Worm (Caenorhabditis elegans) whole organism, late embryonic: Measurements from ENCODE around the gene Y105C5A.1269.

Source experiments
- C38D4.7 ChIP-seq: fragments of 200-800 bp; sonication (Bioruptor generic); optimal IDR thresholded peaks from 2 replicates; lab custom pipeline; 2018; ENCODE audit warnings: mild to moderate bottlenecking, missing genetic modification characterization, moderate library complexity, missing compliant biosample characterization
- K02D7.2 ChIP-seq: sonication (generic microtip); optimal IDR thresholded peaks from 2 replicates; lab custom pipeline; 2017; ENCODE audit warnings: mild to moderate bottlenecking, missing genetic modification characterization, missing compliant biosample characterization
- ama-1 ChIP-seq: fragments of 150-350 bp; optimal IDR thresholded peaks from 2 replicates; lab custom pipeline; 2014
- ceh-14 ChIP-seq: sonication (generic microtip); optimal IDR thresholded peaks from 2 replicates; lab custom pipeline; 2016; ENCODE audit warnings: missing genotype, missing genetic modification characterization, missing compliant biosample characterization
- ceh-18 ChIP-seq: sonication (generic microtip); optimal IDR thresholded peaks from 2 replicates; lab custom pipeline; 2016; ENCODE audit warnings: missing genetic modification characterization, missing compliant biosample characterization
- ceh-22 ChIP-seq: sonication (generic microtip); optimal IDR thresholded peaks from 2 replicates; lab custom pipeline; 2017; ENCODE audit warnings: missing biosample characterization, missing genetic modification characterization
- ceh-34 ChIP-seq: sonication (generic microtip); optimal IDR thresholded peaks from 2 replicates; lab custom pipeline; 2016; ENCODE audit warnings: mild to moderate bottlenecking, missing genetic modification characterization, missing compliant biosample characterization
- ceh-9 ChIP-seq: sonication (generic microtip); optimal IDR thresholded peaks from 2 replicates; lab custom pipeline; 2016; ENCODE audit warnings: mild to moderate bottlenecking, missing genetic modification characterization, inconsistent platforms, missing compliant biosample characterization
- che-1 ChIP-seq: sonication (generic microtip); optimal IDR thresholded peaks from 2 replicates; lab custom pipeline; 2016; ENCODE audit warnings: mild to moderate bottlenecking, missing genetic modification characterization, missing compliant biosample characterization
- elt-4 ChIP-seq: sonication (generic microtip); optimal IDR thresholded peaks from 2 replicates; lab custom pipeline; 2016; ENCODE audit warnings: missing genetic modification characterization, missing compliant biosample characterization
- eyg-1 ChIP-seq: sonication (generic microtip); optimal IDR thresholded peaks from 2 replicates; lab custom pipeline; 2016; ENCODE audit warnings: missing genotype, missing genetic modification characterization, missing compliant biosample characterization
- hlh-15 ChIP-seq: sonication (generic microtip); optimal IDR thresholded peaks from 2 replicates; lab custom pipeline; 2016; ENCODE audit warnings: missing genetic modification characterization, missing compliant biosample characterization
- hlh-30 ChIP-seq: sonication (generic microtip); optimal IDR thresholded peaks from 2 replicates; lab custom pipeline; 2017; ENCODE audit warnings: antibody characterized with exemption, missing genetic modification characterization, missing compliant biosample characterization; ENCODE audit not compliant: insufficient read depth
- hlh-8 ChIP-seq: sonication (generic microtip); optimal IDR thresholded peaks from 2 replicates; lab custom pipeline; 2016; ENCODE audit warnings: missing genotype, missing genetic modification characterization, missing compliant biosample characterization
- lim-6 ChIP-seq: sonication (generic microtip); optimal IDR thresholded peaks from 2 replicates; lab custom pipeline; 2016; ENCODE audit warnings: missing genetic modification characterization, missing compliant biosample characterization
- nfya-1 ChIP-seq: sonication (generic microtip); optimal IDR thresholded peaks from 2 replicates; lab custom pipeline; 2017; ENCODE audit warnings: missing genetic modification characterization, mild to moderate bottlenecking, missing compliant biosample characterization, antibody characterized with exemption, moderate library complexity
- nhr-232 ChIP-seq: sonication (generic microtip); optimal IDR thresholded peaks from 2 replicates; lab custom pipeline; 2016; ENCODE audit warnings: missing genetic modification characterization, missing compliant biosample characterization
- pag-3 ChIP-seq: sonication (generic microtip); optimal IDR thresholded peaks from 2 replicates; lab custom pipeline; 2016; ENCODE audit warnings: missing compliant biosample characterization, missing genetic modification characterization, borderline replicate concordance
- pat-9 ChIP-seq: fragments of 200-800 bp; sonication (Bioruptor generic); optimal IDR thresholded peaks from 2 replicates; lab custom pipeline; 2018; ENCODE audit warnings: mild to moderate bottlenecking, missing genetic modification characterization, moderate library complexity, missing compliant biosample characterization
- pha-4 ChIP-seq: fragments of 150-350 bp; optimal IDR thresholded peaks from 2 replicates; lab custom pipeline; 2018; ENCODE audit warnings: missing biosample characterization, missing genetic modification reagents, missing genetic modification characterization
- ref-2 ChIP-seq: sonication (generic microtip); optimal IDR thresholded peaks from 2 replicates; lab custom pipeline; 2016; ENCODE audit warnings: missing genetic modification characterization, missing compliant biosample characterization
- rnt-1 ChIP-seq: sonication (generic microtip); optimal IDR thresholded peaks from 2 replicates; lab custom pipeline; 2016; ENCODE audit warnings: missing genetic modification characterization, missing compliant biosample characterization
- tbx-2 ChIP-seq: sonication (generic microtip); optimal IDR thresholded peaks from 2 replicates; lab custom pipeline; 2016; ENCODE audit warnings: missing genetic modification characterization, missing compliant biosample characterization
- tbx-7 ChIP-seq: sonication (generic microtip); optimal IDR thresholded peaks from 2 replicates; lab custom pipeline; 2016; ENCODE audit warnings: missing genotype, missing genetic modification characterization, missing compliant biosample characterization
- ttx-3 ChIP-seq: sonication (generic microtip); optimal IDR thresholded peaks from 2 replicates; lab custom pipeline; 2016; ENCODE audit warnings: missing genetic modification reagents, missing genetic modification characterization, missing compliant biosample characterization
- unc-42 ChIP-seq: sonication (generic microtip); optimal IDR thresholded peaks from 2 replicates; lab custom pipeline; 2016; ENCODE audit warnings: missing genotype, missing genetic modification characterization, missing compliant biosample characterization
- unc-86 ChIP-seq: sonication (generic microtip); optimal IDR thresholded peaks from 2 replicates; lab custom pipeline; 2016; ENCODE audit warnings: missing genetic modification characterization, missing compliant biosample characterization
- zip-5 ChIP-seq: sonication (generic microtip); optimal IDR thresholded peaks from 2 replicates; lab custom pipeline; 2016; ENCODE audit warnings: missing genetic modification characterization, missing compliant biosample characterization
- ztf-16 ChIP-seq: sonication (generic microtip); optimal IDR thresholded peaks from 2 replicates; lab custom pipeline; 2017; ENCODE audit warnings: missing genetic modification characterization, missing compliant biosample characterization

Gene Y105C5A.1269

DNA sequence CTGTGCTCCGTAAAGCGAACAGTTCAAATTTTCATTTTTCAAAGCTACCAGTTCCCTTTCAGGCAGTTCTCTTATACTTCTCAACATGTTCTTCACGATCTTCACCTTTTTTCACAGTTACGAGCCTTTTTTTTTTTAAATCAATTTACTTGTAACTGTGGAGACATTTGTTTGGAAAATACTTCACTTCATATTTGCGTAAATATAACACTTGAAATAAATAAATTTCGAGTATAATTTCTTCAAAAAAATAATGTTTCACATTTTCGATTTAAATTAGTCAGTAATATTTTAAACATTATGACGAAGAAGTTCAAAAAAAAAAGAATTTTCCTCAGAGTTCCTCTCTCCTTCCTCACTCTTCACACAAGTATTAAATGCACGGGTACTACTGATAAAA, at the start of gene Y105C5A.1269:
TSS of gene Y105C5A.1269 (plus strand) at position 301 of the 400 bp plus-strand sequence.
- TF ChIP-seq elt-4 (tag; lab: Kevin White, UChicago), result no peak
- no peak for TF ChIP-seq unc-42 (tag; lab: Kevin White, UChicago)
- no peak for TF ChIP-seq tbx-7 (tag; lab: Kevin White, UChicago)

DNA sequence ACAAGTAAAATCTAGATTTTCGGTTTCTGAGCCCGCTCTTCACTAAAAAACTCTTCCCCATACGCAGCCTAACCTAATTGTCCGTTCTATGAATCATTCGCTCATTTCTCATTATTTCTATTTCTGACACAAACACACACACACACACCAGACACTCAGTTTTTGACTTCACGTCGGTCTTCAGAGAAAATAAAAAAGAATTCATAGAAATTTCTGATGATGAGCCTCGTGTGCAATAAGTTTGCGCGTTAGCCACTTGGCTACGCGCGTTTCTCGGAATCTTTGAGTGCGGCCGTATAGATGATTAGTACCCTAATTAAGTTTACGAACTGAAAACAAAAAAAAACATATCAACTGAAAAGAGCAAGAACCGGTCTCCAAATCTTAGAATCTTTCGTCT, 33.2 kb upstream of the Y105C5A.1269 start:
- TF ChIP-seq unc-42 (tag; lab: Kevin White, UChicago) (peak; percentile 3), ama-1 (lab: Kevin White, UChicago) (no peak)

DNA sequence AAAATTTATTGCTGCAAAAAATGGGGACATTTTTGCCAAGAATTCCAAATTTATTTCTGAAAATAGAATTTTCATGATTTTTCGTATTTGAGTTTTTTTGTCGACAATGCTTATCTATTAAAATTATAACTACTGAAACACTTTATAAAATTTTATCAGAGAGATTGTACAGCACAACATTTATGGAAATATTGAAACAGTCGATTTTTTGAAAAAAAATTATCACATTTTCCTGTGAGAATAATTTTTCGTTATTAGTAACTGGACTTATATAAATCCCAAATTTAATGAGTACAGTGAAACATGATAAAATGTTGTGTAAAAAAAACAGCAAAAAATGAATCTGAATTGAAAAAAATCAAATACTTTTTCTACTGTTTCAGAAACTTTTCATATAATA, 29.7 kb upstream of the Y105C5A.1269 start:
- no peak for TF ChIP-seq che-1 (tag; lab: Kevin White, UChicago)
- TF ChIP-seq hlh-30 (tag; lab: Kevin White, UChicago), result no peak
- TF ChIP-seq K02D7.2, result no peak
- TF ChIP-seq hlh-8 (tag; lab: Kevin White, UChicago), result no peak

DNA sequence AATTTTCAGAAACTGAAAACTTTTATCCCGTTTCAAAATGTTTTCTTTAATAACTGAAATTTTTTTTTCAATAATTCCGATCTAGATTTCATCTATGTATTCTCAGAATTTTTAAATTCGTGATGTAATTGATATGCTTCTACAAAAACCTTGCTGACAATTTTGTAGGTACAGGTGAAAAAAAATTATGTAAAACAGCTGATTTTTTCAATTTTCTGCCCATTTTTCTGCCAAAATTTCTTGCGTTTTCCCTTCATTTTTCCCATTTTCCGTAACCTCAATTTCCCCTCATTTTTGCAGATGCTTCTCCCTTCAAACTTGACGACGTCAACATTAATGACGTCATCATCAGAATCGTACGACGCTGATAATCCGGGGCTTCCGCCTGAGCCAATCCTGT, 27.4 kb upstream of the Y105C5A.1269 start, which contains the start of gene daf-38:
TSS of gene daf-38 (plus strand) at position 301 of the 400 bp plus-strand sequence.
- TF ChIP-seq tbx-2 (tag; lab: Kevin White, UChicago), result no peak
- no peak for TF ChIP-seq pag-3 (tag; lab: Kevin White, UChicago)
- TF ChIP-seq zip-5, result no peak
- TF ChIP-seq unc-86 (tag; lab: Kevin White, UChicago), result no peak
- no peak for TF ChIP-seq rnt-1 (tag; lab: Kevin White, UChicago)
- TF ChIP-seq ceh-14 (tag; lab: Kevin White, UChicago), result no peak
- TF ChIP-seq pha-4, result no peak
- no peak for TF ChIP-seq ttx-3 (tag; lab: Kevin White, UChicago)

DNA sequence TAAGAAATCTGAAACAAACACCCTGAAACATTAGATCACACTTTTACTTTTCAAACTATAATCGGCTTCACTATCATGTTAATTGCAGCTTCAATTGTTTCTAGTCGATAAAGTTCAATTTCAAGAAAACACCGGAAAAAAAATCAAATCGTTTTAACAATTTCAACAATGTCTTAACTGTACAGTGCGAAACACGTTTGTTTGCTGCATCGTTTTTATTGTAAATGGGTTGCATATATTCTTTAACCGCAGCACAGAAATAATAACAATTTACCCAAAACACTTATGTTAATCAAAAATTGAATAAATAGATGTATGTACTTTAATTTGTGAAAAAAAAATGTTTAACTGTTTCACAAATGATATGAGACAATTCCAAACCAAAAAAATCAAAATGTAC, 3.1 kb upstream of the Y105C5A.1269 start:
- TF ChIP-seq ceh-9, result no peak
- no peak for TF ChIP-seq C38D4.7
- no peak for TF ChIP-seq ceh-14 (tag; lab: Kevin White, UChicago)
- no peak for TF ChIP-seq ceh-18 (tag; lab: Kevin White, UChicago)
- TF ChIP-seq eyg-1 (tag; lab: Kevin White, UChicago), result no peak
- TF ChIP-seq hlh-30 (tag; lab: Kevin White, UChicago), result no peak
- no peak for TF ChIP-seq ztf-16 (tag; lab: Kevin White, UChicago)
- no peak for TF ChIP-seq nhr-232 (tag; lab: Kevin White, UChicago)

DNA sequence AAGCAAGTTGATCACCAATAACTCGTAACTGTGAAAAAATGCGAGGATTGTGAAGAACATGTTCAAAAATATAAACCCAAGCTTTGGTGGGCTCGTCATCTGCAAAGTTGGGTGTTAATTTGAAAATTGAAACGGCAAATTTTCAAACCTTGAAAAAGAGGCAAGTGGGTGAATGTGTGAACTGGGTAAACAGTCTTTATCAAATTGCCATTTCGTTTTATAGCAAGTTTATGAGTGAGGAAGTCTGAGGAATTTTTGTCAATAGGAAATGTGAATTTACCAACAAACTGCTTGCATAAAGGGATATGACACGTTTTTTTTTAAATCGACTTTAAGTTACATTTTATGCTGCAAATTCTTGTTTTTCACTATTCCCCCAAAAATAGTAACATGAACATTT, 643 bp upstream of the Y105C5A.1269 start, which contains the start of gene Y105C5A.1270:
TSS of gene Y105C5A.1270 (minus strand) at position 101 of the 400 bp plus-strand sequence.
- TF ChIP-seq ceh-34 (no peak), lim-6 (tag; lab: Kevin White, UChicago) (no peak)

DNA sequence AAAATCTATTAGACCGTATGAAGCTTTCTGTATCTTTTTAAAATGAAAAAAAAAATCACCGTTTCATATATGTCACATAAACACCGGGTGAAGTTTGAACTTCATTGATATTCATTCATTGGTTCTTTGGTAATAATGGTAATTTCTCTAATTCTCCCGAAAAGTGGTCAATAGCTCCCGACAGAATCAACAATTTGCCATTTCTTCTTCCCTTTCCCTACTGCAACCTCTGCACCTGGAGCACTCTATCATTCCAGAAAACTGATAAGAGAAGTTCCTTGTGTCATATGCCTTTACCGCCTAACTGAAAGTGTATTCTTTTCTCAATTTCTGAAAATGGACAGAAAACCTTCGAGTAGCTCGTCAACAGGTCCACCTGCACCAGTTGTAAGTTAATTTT, 2.5 kb downstream of the Y105C5A.1269 start, which contains the start of gene Y105C5A.24:
TSS of gene Y105C5A.24 (plus strand) at position 220 of the 400 bp plus-strand sequence.
- TF ChIP-seq ceh-22 (tag; lab: Kevin White, UChicago) (no peak), ref-2 (tag; lab: Kevin White, UChicago) (no peak), hlh-15 (no peak), hlh-8 (tag; lab: Kevin White, UChicago) (no peak)

DNA sequence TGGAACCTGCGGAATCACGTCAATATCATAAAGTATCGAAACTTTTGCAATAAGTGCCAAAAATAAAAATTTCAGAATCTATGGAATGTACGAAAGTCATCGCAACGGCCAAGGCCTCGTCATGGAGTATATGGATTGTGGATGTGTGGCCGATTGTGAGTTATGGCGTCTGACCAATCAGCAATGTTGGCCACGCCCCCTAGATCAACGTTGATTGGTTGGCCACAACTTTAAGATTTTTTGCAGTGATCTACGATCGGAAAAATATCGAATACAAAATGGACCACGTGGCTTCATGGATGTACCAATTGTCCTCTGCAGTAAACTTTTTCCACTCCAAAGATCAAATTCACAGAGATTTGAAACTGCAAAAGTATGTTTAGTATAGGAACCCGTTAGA, 3.5 kb downstream of the Y105C5A.1269 start:
- no peak for TF ChIP-seq pat-9 (tag; lab: Kevin White, UChicago)
- TF ChIP-seq ceh-22 (tag; lab: Kevin White, UChicago), result no peak
- peak; percentile 61 for TF ChIP-seq nfya-1
